Fruit fly (Drosophila melanogaster) whole organism, embryonic: Measurements from ENCODE around the gene CG8191.

Source experiments
- Asciz ChIP-seq: fragments of 200-800 bp; sonication (Bioruptor generic); optimal IDR thresholded peaks from 2 replicates; lab custom pipeline; 2017; ENCODE audit warnings: missing biosample characterization, mild to moderate bottlenecking, missing genetic modification characterization, missing genetic modification reagents
- Atf-2 ChIP-seq: fragments of 200-800 bp; sonication (Bioruptor generic); optimal IDR thresholded peaks from 2 replicates; lab custom pipeline; 2016; ENCODE audit warnings: missing biosample characterization, missing genetic modification characterization
- Bgb ChIP-seq: fragments of 200-800 bp; sonication (Bioruptor generic); IDR thresholded peaks from 2 replicates; pipeline ENCODE4 v1.3.6; 2022; ENCODE audit warnings: missing biosample characterization, missing genetic modification characterization; ENCODE audit not compliant: partially characterized antibody
- CG10959 ChIP-seq: fragments of 200-800 bp; sonication (Bioruptor generic); IDR thresholded peaks from 2 replicates; pipeline ENCODE4 v1.3.6; 2022; ENCODE audit warnings: missing biosample characterization, missing genetic modification characterization
- CG11398 ChIP-seq: fragments of 200-800 bp; sonication (Bioruptor generic); optimal IDR thresholded peaks from 2 replicates; lab custom pipeline; 2016; ENCODE audit warnings: missing biosample characterization, missing genetic modification characterization
- CG12071 ChIP-seq: fragments of 200-800 bp; sonication (Bioruptor generic); optimal IDR thresholded peaks from 3 replicates; lab custom pipeline; 2018; ENCODE audit warnings: missing biosample characterization, mild to moderate bottlenecking, missing genetic modification characterization
- CG14014 ChIP-seq: fragments of 200-800 bp; sonication (Bioruptor generic); IDR thresholded peaks from 2 replicates; pipeline ENCODE4 v1.3.6; 2022; ENCODE audit warnings: missing biosample characterization, missing genetic modification characterization
- CG16779 ChIP-seq: fragments of 200-800 bp; sonication (Bioruptor generic); IDR thresholded peaks from 2 replicates; pipeline ENCODE4 v1.3.6; 2022; ENCODE audit warnings: missing biosample characterization, missing genetic modification characterization
- CG16815 ChIP-seq: fragments of 200-800 bp; sonication (Bioruptor generic); optimal IDR thresholded peaks from 3 replicates; lab custom pipeline; 2017; ENCODE audit warnings: missing biosample characterization, mild to moderate bottlenecking, missing genetic modification characterization
- CG18599 ChIP-seq: fragments of 200-800 bp; sonication (Bioruptor generic); optimal IDR thresholded peaks from 3 replicates; lab custom pipeline; 2017; ENCODE audit warnings: missing biosample characterization, missing genetic modification characterization, mild to moderate bottlenecking, moderate library complexity, missing genetic modification reagents
- CG2129 ChIP-seq: fragments of 200-800 bp; sonication (Bioruptor generic); IDR thresholded peaks from 2 replicates; pipeline ENCODE4 v1.3.6; 2022; ENCODE audit warnings: missing biosample characterization, missing genetic modification characterization; ENCODE audit not compliant: partially characterized antibody
- CG2875 ChIP-seq: fragments of 200-800 bp; sonication (Bioruptor generic); optimal IDR thresholded peaks from 2 replicates; lab custom pipeline; 2017; ENCODE audit warnings: missing biosample characterization, mild to moderate bottlenecking, missing genetic modification characterization, missing genetic modification reagents
- CG3281 ChIP-seq: fragments of 200-800 bp; sonication (Bioruptor generic); optimal IDR thresholded peaks from 3 replicates; lab custom pipeline; 2017; ENCODE audit warnings: missing biosample characterization, mild to moderate bottlenecking, missing genetic modification characterization
- CG3407 ChIP-seq: fragments of 200-800 bp; sonication (Bioruptor generic); optimal IDR thresholded peaks from 2 replicates; lab custom pipeline; 2018; ENCODE audit warnings: missing biosample characterization, mild to moderate bottlenecking, missing genetic modification characterization
- CG4730 ChIP-seq: fragments of 200-800 bp; sonication (Bioruptor generic); IDR thresholded peaks from 2 replicates; pipeline ENCODE4 v1.3.6; 2022; ENCODE audit warnings: missing biosample characterization, missing genetic modification characterization
- CG4820 ChIP-seq: fragments of 200-800 bp; sonication (Bioruptor generic); optimal IDR thresholded peaks from 3 replicates; lab custom pipeline; 2016; ENCODE audit warnings: missing biosample characterization, missing genetic modification characterization
- CG6689 ChIP-seq: fragments of 200-800 bp; sonication (Bioruptor generic); IDR thresholded peaks from 2 replicates; pipeline ENCODE4 v1.3.6; 2022; ENCODE audit warnings: missing biosample characterization, missing genetic modification characterization
- CG6791 ChIP-seq: fragments of 200-800 bp; sonication (Bioruptor generic); IDR thresholded peaks from 3 replicates; pipeline ENCODE4 v1.3.6; 2022; ENCODE audit warnings: missing biosample characterization, missing genetic modification characterization; ENCODE audit not compliant: partially characterized antibody
- CG8388 ChIP-seq: fragments of 200-800 bp; sonication (Bioruptor generic); optimal IDR thresholded peaks from 2 replicates; lab custom pipeline; 2019; ENCODE audit warnings: missing biosample characterization, mild to moderate bottlenecking, missing genetic modification characterization, moderate library complexity
- CG9876 ChIP-seq: fragments of 200-800 bp; sonication (Bioruptor generic); optimal IDR thresholded peaks from 2 replicates; lab custom pipeline; 2016; ENCODE audit warnings: missing biosample characterization, missing genetic modification characterization
- CTCF ChIP-seq: fragments of 200-800 bp; sonication (Bioruptor generic); optimal IDR thresholded peaks from 2 replicates; lab custom pipeline; 2017; ENCODE audit warnings: missing biosample characterization, mild to moderate bottlenecking, missing genetic modification characterization, moderate library complexity
- D19A ChIP-seq: fragments of 200-800 bp; optimal IDR thresholded peaks from 3 replicates; lab custom pipeline; 2019; ENCODE audit warnings: missing biosample characterization, mild to moderate bottlenecking, missing genetic modification characterization, moderate library complexity
- H2.0 ChIP-seq: fragments of 200-800 bp; sonication (Bioruptor generic); IDR thresholded peaks from 2 replicates; pipeline ENCODE4 v1.3.6; 2022; ENCODE audit warnings: missing biosample characterization, missing genetic modification characterization
- Hr3 ChIP-seq: fragments of 200-800 bp; sonication (Bioruptor generic); optimal IDR thresholded peaks from 3 replicates; lab custom pipeline; 2016; ENCODE audit warnings: missing biosample characterization, missing genetic modification characterization
- Max ChIP-seq: fragments of 200-800 bp; sonication (Bioruptor generic); optimal IDR thresholded peaks from 2 replicates; lab custom pipeline; 2016; ENCODE audit warnings: missing biosample characterization, mild to moderate bottlenecking, missing genetic modification characterization
- Poxn ChIP-seq: fragments of 200-800 bp; sonication (Bioruptor generic); IDR thresholded peaks from 2 replicates; pipeline ENCODE4 v1.3.6; 2022; ENCODE audit warnings: missing biosample characterization, missing genetic modification characterization
- aop ChIP-seq: fragments of 200-800 bp; sonication (Bioruptor generic); IDR thresholded peaks from 2 replicates; pipeline ENCODE4 v1.3.6; 2022; ENCODE audit warnings: missing biosample characterization, missing genetic modification characterization
- bowl ChIP-seq: fragments of 200-800 bp; sonication (Bioruptor generic); IDR thresholded peaks from 2 replicates; pipeline ENCODE4 v1.3.6; 2022; ENCODE audit warnings: missing biosample characterization, missing genetic modification characterization
- bsh ChIP-seq, 2 experiments: fragments of 200-800 bp; sonication (Bioruptor generic); optimal IDR thresholded peaks; 2 replicates each; lab custom pipeline; 2017 to 2018; ENCODE audit warnings: mild to moderate bottlenecking in 2 of 2, missing biosample characterization in 2 of 2, missing genetic modification characterization in 2 of 2, moderate library complexity in 1 of 2
- chinmo ChIP-seq: fragments of 200-800 bp; sonication (Bioruptor generic); IDR thresholded peaks from 4 replicates; pipeline ENCODE4 v1.3.6; 2022; ENCODE audit warnings: missing biosample characterization, missing genetic modification characterization; ENCODE audit not compliant: partially characterized antibody
- ci ChIP-seq: fragments of 200-800 bp; sonication (Bioruptor generic); IDR thresholded peaks from 3 replicates; pipeline ENCODE4 v1.3.6; 2022; ENCODE audit warnings: missing biosample characterization, missing genetic modification characterization
- corto ChIP-seq: fragments of 200-800 bp; sonication (Bioruptor generic); optimal IDR thresholded peaks from 2 replicates; lab custom pipeline; 2016; ENCODE audit warnings: missing biosample characterization, mild to moderate bottlenecking, missing genetic modification characterization, moderate library complexity
- dm ChIP-seq: fragments of 200-800 bp; sonication (Bioruptor generic); optimal IDR thresholded peaks from 3 replicates; lab custom pipeline; 2016; ENCODE audit warnings: missing biosample characterization, missing genetic modification characterization
- dysf ChIP-seq: fragments of 200-800 bp; sonication (Bioruptor generic); IDR thresholded peaks from 3 replicates; pipeline ENCODE4 v1.3.6; 2022; ENCODE audit warnings: missing biosample characterization, missing genetic modification characterization
- hkb ChIP-seq, 2 experiments: fragments of 200-800 bp in 1 of 2; fragments of >200 bp in 1 of 2; sonication (Bioruptor generic) in 1 of 2; IDR thresholded peaks in 1 of 2; optimal IDR thresholded peaks in 1 of 2; 2 replicates each; pipeline versions ENCODE4 v1.3.6 to Lab custom; 2017 to 2022; ENCODE audit warnings: missing biosample characterization in 1 of 2, missing genetic modification characterization in 1 of 2
- insv ChIP-seq, 2 experiments: fragments of 200-800 bp; sonication (Bioruptor generic); optimal IDR thresholded peaks; 3 replicates each; lab custom pipeline; 2016 to 2018; ENCODE audit warnings: missing biosample characterization in 2 of 2, missing genetic modification characterization in 2 of 2
- lola ChIP-seq, 3 experiments: fragments of >200 bp in 2 of 3; fragments of 200-800 bp in 1 of 3; sonication (Bioruptor generic) in 1 of 3; optimal IDR thresholded peaks; 2 replicates each; lab custom pipeline; 2017 to 2019; ENCODE audit warnings: missing biosample characterization in 3 of 3, missing genetic modification characterization in 3 of 3, mild to moderate bottlenecking in 1 of 3, moderate library complexity in 1 of 3
- mirr ChIP-seq: fragments of 200-800 bp; sonication (Bioruptor generic); optimal IDR thresholded peaks from 3 replicates; lab custom pipeline; 2018; ENCODE audit warnings: missing biosample characterization, mild to moderate bottlenecking, missing genetic modification characterization
- nerfin-1 ChIP-seq: fragments of 200-800 bp; sonication (Bioruptor generic); optimal IDR thresholded peaks from 3 replicates; lab custom pipeline; 2019; ENCODE audit warnings: missing biosample characterization, mild to moderate bottlenecking, missing genetic modification characterization, moderate library complexity
- onecut ChIP-seq: fragments of 200-800 bp; sonication (Bioruptor generic); IDR thresholded peaks from 2 replicates; pipeline ENCODE4 v1.3.6; 2022; ENCODE audit warnings: missing biosample characterization, missing genetic modification characterization
- otp ChIP-seq: fragments of 200-800 bp; sonication (Bioruptor generic); IDR thresholded peaks from 3 replicates; pipeline ENCODE4, ENCODE4 v1.3.6; 2022; ENCODE audit warnings: missing biosample characterization, missing genetic modification characterization
- sens-2 ChIP-seq: fragments of 200-800 bp; sonication (Bioruptor generic); IDR thresholded peaks from 2 replicates; pipeline ENCODE4 v1.3.6; 2022; ENCODE audit warnings: missing biosample characterization, missing genetic modification characterization
- shn ChIP-seq: fragments of 200-800 bp; sonication (Bioruptor generic); optimal IDR thresholded peaks from 3 replicates; lab custom pipeline; 2016; ENCODE audit warnings: missing biosample characterization, missing genetic modification characterization
- slbo ChIP-seq: fragments of 200-800 bp; sonication (Bioruptor generic); IDR thresholded peaks from 2 replicates; pipeline ENCODE4 v1.3.6; 2022; ENCODE audit warnings: missing biosample characterization, missing genetic modification characterization
- slou ChIP-seq: fragments of 200-800 bp; sonication (Bioruptor generic); optimal IDR thresholded peaks from 3 replicates; lab custom pipeline; 2016; ENCODE audit warnings: missing biosample characterization, missing genetic modification characterization
- sob ChIP-seq: fragments of 200-800 bp; sonication (Bioruptor generic); IDR thresholded peaks from 2 replicates; pipeline ENCODE4 v1.3.6; 2022; ENCODE audit warnings: missing biosample characterization, missing genetic modification characterization
- stwl ChIP-seq: fragments of 200-800 bp; sonication (Bioruptor generic); optimal IDR thresholded peaks from 3 replicates; lab custom pipeline; 2018; ENCODE audit warnings: missing biosample characterization, mild to moderate bottlenecking, missing genetic modification characterization, moderate library complexity
- tio ChIP-seq: fragments of 200-800 bp; sonication (Bioruptor generic); optimal IDR thresholded peaks from 2 replicates; lab custom pipeline; 2017; ENCODE audit warnings: missing biosample characterization, missing genetic modification characterization, inconsistent platforms
- tx ChIP-seq: fragments of 200-800 bp; sonication (Bioruptor generic); optimal IDR thresholded peaks from 2 replicates; lab custom pipeline; 2016; ENCODE audit warnings: missing biosample characterization, missing genetic modification characterization
- zfh2 ChIP-seq: fragments of 200-800 bp; sonication (Bioruptor generic); optimal IDR thresholded peaks from 2 replicates; lab custom pipeline; 2016; ENCODE audit warnings: missing biosample characterization, missing genetic modification characterization

CG8191 gene

DNA sequence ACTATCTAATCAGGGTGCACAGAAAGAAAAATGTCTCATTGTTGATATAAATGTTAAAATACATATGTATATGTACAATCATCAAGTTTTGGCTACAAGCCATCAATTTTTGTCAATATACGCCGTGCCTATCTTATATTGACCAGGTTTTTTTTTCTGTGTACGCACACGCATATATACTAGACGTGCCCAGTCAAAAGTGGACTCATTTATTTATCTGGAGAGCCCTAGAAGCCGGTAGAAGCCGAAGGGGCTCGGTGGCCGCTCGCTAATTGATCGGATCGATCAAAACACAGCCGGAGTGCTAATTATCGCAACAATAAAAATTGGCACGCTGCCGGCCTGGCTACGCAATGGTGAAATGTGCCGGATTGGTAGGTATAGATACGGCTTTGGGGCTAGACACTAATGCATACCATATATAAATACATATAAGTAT, 8.3 kb downstream of the CG8191 start (continued):
- TF ChIP-seq H2.0: 0 out of 2 replicates have a peak, but pooled peaks have one; percentile 33
- no peak for TF ChIP-seq dm (GFP tag; lab: Kevin White, UChicago)
- TF ChIP-seq CG2875 (GFP tag; lab: Kevin White, UChicago): peak; percentile 1
- TF ChIP-seq sens-2 (GFP tag; lab: Robert Waterston, UW): peak; percentile 40; the same call in 1 of the 2 replicates
- TF ChIP-seq CG4820 (GFP tag; lab: Kevin White, UChicago): peak; percentile 21
- no peak for TF ChIP-seq aop (GFP tag; lab: Robert Waterston, UW)
- 0 out of 2 replicates have a peak, but pooled peaks have one; percentile 30 for TF ChIP-seq Poxn (GFP tag; lab: Robert Waterston, UW)
- no peak for TF ChIP-seq CG6791 (GFP tag; lab: Robert Waterston, UW)
- no peak for TF ChIP-seq Asciz (GFP tag; lab: Kevin White, UChicago)
- TF ChIP-seq mirr (GFP tag; lab: Kevin White, UChicago): peak; percentile 77
- TF ChIP-seq tx: peak; percentile 32
- TF ChIP-seq zfh2 (GFP tag; lab: Kevin White, UChicago): peak; percentile 58
- TF ChIP-seq insv (GFP tag; optimal IDR thresholded peaks at IDR 0.05; lab: Kevin White, UChicago): peak in 1 of 2 experiments; percentile 27
- no peak for TF ChIP-seq CTCF (GFP tag; lab: Kevin White, UChicago)
- TF ChIP-seq CG2129 (GFP tag; lab: Robert Waterston, UW): no peak
- peak; percentile 22 for TF ChIP-seq corto (GFP tag; lab: Kevin White, UChicago)
- TF ChIP-seq CG4730: peak; percentile 53; the same call in 1 of the 2 replicates
- TF ChIP-seq ci (GFP tag; lab: Robert Waterston, UW): peak; percentile 85
- peak; percentile 60 for TF ChIP-seq CG6689 (GFP tag; lab: Robert Waterston, UW)
- TF ChIP-seq otp (GFP tag; lab: Robert Waterston, UW): peak; percentile 62; the same call in 1 of the 3 replicates
- peak; percentile 9 for TF ChIP-seq slou (GFP tag; lab: Kevin White, UChicago)
- TF ChIP-seq CG12071: peak; percentile 67
- TF ChIP-seq Atf-2 (GFP tag; lab: Kevin White, UChicago): peak; percentile 3
- peak; percentile 87 for TF ChIP-seq sob (GFP tag; lab: Robert Waterston, UW)
- TF ChIP-seq shn (GFP tag; lab: Kevin White, UChicago): no peak
- peak; percentile 20 for TF ChIP-seq Max (GFP tag; lab: Kevin White, UChicago)
- TF ChIP-seq lola (GFP tag; optimal IDR thresholded peaks at IDR 0.05; lab: Kevin White, UChicago): peak in 1 of 3 experiments; percentile 25
- TF ChIP-seq CG11398: no peak
- peak; percentile 78 for TF ChIP-seq CG3281
- peak; percentile 91 for TF ChIP-seq CG18599 (GFP tag; lab: Kevin White, UChicago)
- TF ChIP-seq bowl (GFP tag; lab: Robert Waterston, UW): no peak; the same call in 1 of the 2 replicates
- TF ChIP-seq nerfin-1: peak; percentile 19
- TF ChIP-seq CG14014 (GFP tag; lab: Robert Waterston, UW): peak; percentile 80
- peak; percentile 46; the same call in 1 of the 2 replicates for TF ChIP-seq CG10959 (GFP tag; lab: Robert Waterston, UW)
- no peak for TF ChIP-seq CG9876 (GFP tag; lab: Kevin White, UChicago)
- TF ChIP-seq stwl (tag; lab: Kevin White, UChicago): no peak
- peak; percentile 37 for TF ChIP-seq D19A (tag; lab: Kevin White, UChicago)
- no peak for TF ChIP-seq chinmo (GFP tag; lab: Robert Waterston, UW)
- no peak for TF ChIP-seq tio (GFP tag; lab: Kevin White, UChicago)
- no peak for TF ChIP-seq hkb (optimal IDR thresholded peaks at IDR 0.05; lab: Kevin White, UChicago)
- TF ChIP-seq hkb (GFP tag; IDR thresholded peaks at IDR 0.05; lab: Robert Waterston, UW): peak; percentile 82
- TF ChIP-seq dysf (GFP tag; lab: Robert Waterston, UW): peak; percentile 83
- TF ChIP-seq Hr3 (GFP tag; lab: Kevin White, UChicago): peak; percentile 41
- TF ChIP-seq bsh (GFP tag; optimal IDR thresholded peaks at IDR 0.05; lab: Kevin White, UChicago): peak; percentile 5 to 66
- TF ChIP-seq Bgb (GFP tag; lab: Robert Waterston, UW): no peak
- peak; percentile 55; the same call in 1 of the 2 replicates for TF ChIP-seq onecut
- peak; percentile 50 for TF ChIP-seq CG8388 (GFP tag; lab: Kevin White, UChicago)
- TF ChIP-seq CG3407 (GFP tag; lab: Kevin White, UChicago): no peak
- peak; percentile 78; the same call in 1 of the 2 replicates for TF ChIP-seq CG16779 (GFP tag; lab: Robert Waterston, UW)
- peak; percentile 48 for TF ChIP-seq CG16815
- TF ChIP-seq slbo (GFP tag; lab: Robert Waterston, UW): peak; percentile 91
